Worm (Caenorhabditis elegans): Measurements from ENCODE around the gene cyl-1.

- TF ChIP-seq mdt-29 (GFP tag; IDR thresholded peaks at IDR 0.05): no peak
- no peak for TF ChIP-seq ceh-32 (tag; optimal IDR thresholded peaks at IDR 0.05; ENCODE audit: poor library complexity)
- no peak for TF ChIP-seq unc-62 (GFP tag; optimal IDR thresholded peaks at IDR 0.05 in 1 of 2)
- TF ChIP-seq unc-62 (tag; optimal IDR thresholded peaks at IDR 0.05): no peak
These were observed 42.3 kb downstream of the cyl-1 start for ce11 chrV:11951227-11951626.

Measured in whole organism, L4 larva.